Fruit fly (Drosophila melanogaster) S2 (cell line): ENCODE measurements around the gene CG11409.

Source experiments
- CG8478 ChIP-seq: fragments of >200 bp; optimal IDR thresholded peaks from 2 replicates; lab custom pipeline; 2018
- CTCF ChIP-seq, 2 experiments: fragments of >200 bp; optimal IDR thresholded peaks; 2 replicates each; lab custom pipeline; 2018

The CG11409 gene

dm6 chrX:1298287-1298686 is 43.1 kb downstream of the CG11409 start, which contains the start of gene CG32811:
Gene CG32811 (minus strand): TSS chrX:1298387.
- no peak for TF ChIP-seq CTCF (optimal IDR thresholded peaks at IDR 0.05; lab: Kevin White, UChicago)
- TF ChIP-seq CG8478 (lab: Kevin White, UChicago) = no peak

dm6 chrX:1288924-1289608 is 52.3 kb downstream of the CG11409 start:
- TF ChIP-seq CTCF (optimal IDR thresholded peaks at IDR 0.05; lab: Kevin White, UChicago) = peak; percentile 16
- TF ChIP-seq CG8478 (lab: Kevin White, UChicago) = no peak

DNA sequence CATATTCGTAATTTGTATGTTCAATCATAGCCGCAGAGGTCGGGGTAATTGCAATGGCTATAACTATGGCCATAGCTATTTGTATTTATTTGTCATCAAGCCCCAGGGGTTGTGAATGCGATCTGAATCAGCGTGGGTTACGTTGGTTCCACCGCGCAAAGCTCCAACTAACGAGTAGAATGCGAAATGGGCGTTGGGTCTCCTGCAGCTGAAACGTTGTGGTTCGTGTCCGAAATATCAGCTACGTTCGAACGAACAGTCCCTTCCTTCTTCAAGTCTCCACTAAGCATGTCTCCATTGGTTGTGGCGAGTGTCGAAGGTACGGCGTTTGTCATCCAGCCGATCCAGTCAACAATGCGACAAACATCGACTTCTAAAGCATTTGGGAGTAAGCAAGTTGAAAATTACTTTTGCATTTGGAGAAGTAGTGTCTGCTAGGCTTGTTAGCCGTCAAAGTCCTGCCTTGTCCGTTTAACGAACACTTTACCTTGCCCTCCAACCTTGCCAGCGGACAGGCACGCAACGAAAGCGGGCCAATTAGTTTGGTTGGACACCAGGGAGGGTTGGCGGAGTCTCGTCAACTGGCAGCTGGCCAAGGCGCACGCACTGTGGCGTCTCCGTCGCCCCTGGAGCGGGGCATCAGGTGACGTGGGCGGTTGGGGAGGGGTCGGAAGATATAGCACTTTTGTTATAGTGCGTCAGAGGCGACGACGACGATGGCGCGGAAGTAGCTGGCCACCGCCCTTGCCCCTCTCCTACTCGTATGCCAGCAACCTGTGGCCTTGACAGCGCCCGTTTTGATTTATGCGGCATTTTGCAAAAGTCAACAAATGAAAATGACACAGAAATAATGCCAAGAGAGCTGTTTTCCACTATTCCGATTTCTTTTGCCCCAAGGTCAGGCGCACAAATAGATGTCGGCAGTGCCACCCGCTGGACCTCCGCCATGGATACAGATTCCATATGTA is 54.2 kb downstream of the CG11409 start, which contains the start of gene CG32812:
TSS of gene CG32812 (plus strand) at position 423 of the 968 bp plus-strand sequence.
- no peak for TF ChIP-seq CG8478 (lab: Kevin White, UChicago)
- peak; percentile 26 to 68 for TF ChIP-seq CTCF (optimal IDR thresholded peaks at IDR 0.05; lab: Kevin White, UChicago)

- TF ChIP-seq CG8478 (lab: Kevin White, UChicago) (no peak), CTCF (optimal IDR thresholded peaks at IDR 0.05; lab: Kevin White, UChicago) (peak; percentile 61 to 70)
Measured at dm6 chrX:1286136-1286535, 55.3 kb downstream of the CG11409 start.

dm6 chrX:1285273-1285672 is 56.1 kb downstream of the CG11409 start:
- TF ChIP-seq CTCF (optimal IDR thresholded peaks at IDR 0.05; lab: Kevin White, UChicago) (no peak), CG8478 (lab: Kevin White, UChicago) (no peak)

dm6 chrX:1284238-1284637 is 57.1 kb downstream of the CG11409 start:
- TF ChIP-seq CTCF (optimal IDR thresholded peaks at IDR 0.05; lab: Kevin White, UChicago) = no peak
- no peak for TF ChIP-seq CG8478 (lab: Kevin White, UChicago)

dm6 chrX:1282953-1283568 is 58.3 kb downstream of the CG11409 start:
- no peak for TF ChIP-seq CG8478 (lab: Kevin White, UChicago)
- TF ChIP-seq CTCF (optimal IDR thresholded peaks at IDR 0.05; lab: Kevin White, UChicago) = no peak

dm6 chrX:1282433-1282832 is 59.0 kb downstream of the CG11409 start:
- no peak for TF ChIP-seq CG8478 (lab: Kevin White, UChicago)
- TF ChIP-seq CTCF (optimal IDR thresholded peaks at IDR 0.05; lab: Kevin White, UChicago) = no peak
